Fruit fly (Drosophila melanogaster) whole organism, embryonic: ENCODE measurements around the gene CG15725.
A peak's percentile ranks its signal among the peaks of the same experiment; 100 is the strongest.

Source experiments
- CG10209 ChIP-seq: fragments of 200-800 bp; sonication (Bioruptor generic); optimal IDR thresholded peaks from 3 replicates; lab custom pipeline; 2017; ENCODE audit warnings: missing biosample characterization, mild to moderate bottlenecking, missing genetic modification characterization, missing genetic modification reagents
- CG10462 ChIP-seq: fragments of 200-800 bp; sonication (Bioruptor generic); optimal IDR thresholded peaks from 2 replicates; lab custom pipeline; 2016; ENCODE audit warnings: missing biosample characterization, missing genetic modification characterization
- CG11247 ChIP-seq: fragments of 200-800 bp; sonication (Bioruptor generic); IDR thresholded peaks from 2 replicates; pipeline ENCODE4 v1.3.6; 2022; ENCODE audit warnings: missing biosample characterization, missing genetic modification characterization
- CG15514 ChIP-seq: fragments of 200-800 bp; sonication (Bioruptor generic); optimal IDR thresholded peaks from 3 replicates; lab custom pipeline; 2017; ENCODE audit warnings: missing biosample characterization, missing genetic modification characterization, mild to moderate bottlenecking, moderate library complexity, missing genetic modification reagents
- CG17829 ChIP-seq: fragments of 200-800 bp; optimal IDR thresholded peaks from 2 replicates; lab custom pipeline; 2019; ENCODE audit warnings: missing biosample characterization, mild to moderate bottlenecking, missing genetic modification characterization, moderate library complexity
- CG2199 ChIP-seq: fragments of 200-800 bp; sonication (Bioruptor generic); IDR thresholded peaks from 3 replicates; pipeline ENCODE4 v1.3.6; 2022; ENCODE audit warnings: missing biosample characterization, missing genetic modification characterization
- CG2889 ChIP-seq: fragments of 200-800 bp; sonication (Bioruptor generic); IDR thresholded peaks from 3 replicates; pipeline ENCODE4 v1.3.6; 2022; ENCODE audit warnings: missing biosample characterization, missing genetic modification characterization
- CG30020 ChIP-seq: fragments of 200-800 bp; optimal IDR thresholded peaks from 2 replicates; lab custom pipeline; 2019; ENCODE audit warnings: missing biosample characterization, mild to moderate bottlenecking, missing genetic modification characterization, moderate library complexity
- CG31224 ChIP-seq: fragments of 200-800 bp; sonication (Bioruptor generic); IDR thresholded peaks from 2 replicates; pipeline ENCODE4 v1.3.6; 2022; ENCODE audit warnings: missing biosample characterization, missing genetic modification characterization
- CG34224 ChIP-seq: fragments of 200-800 bp; sonication (Bioruptor generic); IDR thresholded peaks from 3 replicates; pipeline ENCODE4 v1.3.6; 2022; ENCODE audit warnings: missing biosample characterization, missing genetic modification characterization; ENCODE audit not compliant: partially characterized antibody
- CG3995 ChIP-seq: fragments of 200-800 bp; sonication (Bioruptor generic); optimal IDR thresholded peaks from 3 replicates; lab custom pipeline; 2016; ENCODE audit warnings: missing biosample characterization, missing genetic modification characterization
- CG6654 ChIP-seq: fragments of 200-800 bp; sonication (Bioruptor generic); optimal IDR thresholded peaks from 2 replicates; lab custom pipeline; 2017; ENCODE audit warnings: missing biosample characterization, mild to moderate bottlenecking, missing genetic modification characterization
- CG6765 ChIP-seq: fragments of 200-800 bp; sonication (Bioruptor generic); optimal IDR thresholded peaks from 3 replicates; lab custom pipeline; 2017; ENCODE audit warnings: missing biosample characterization, mild to moderate bottlenecking, missing genetic modification characterization
- CG7839 ChIP-seq: fragments of 200-800 bp; sonication (Bioruptor generic); optimal IDR thresholded peaks from 3 replicates; lab custom pipeline; 2018; ENCODE audit warnings: missing biosample characterization, mild to moderate bottlenecking, missing genetic modification characterization, moderate library complexity
- CG8281 ChIP-seq: fragments of 200-800 bp; sonication (Bioruptor generic); optimal IDR thresholded peaks from 2 replicates; lab custom pipeline; 2018; ENCODE audit warnings: missing biosample characterization, mild to moderate bottlenecking, missing genetic modification characterization, moderate library complexity
- CG8359 ChIP-seq: fragments of 200-800 bp; sonication (Bioruptor generic); optimal IDR thresholded peaks from 2 replicates; lab custom pipeline; 2017; ENCODE audit warnings: missing biosample characterization, mild to moderate bottlenecking, missing genetic modification characterization, borderline replicate concordance
- CG9876 ChIP-seq: fragments of 200-800 bp; sonication (Bioruptor generic); optimal IDR thresholded peaks from 2 replicates; lab custom pipeline; 2016; ENCODE audit warnings: missing biosample characterization, missing genetic modification characterization
- CHES-1-like ChIP-seq: fragments of 200-800 bp; sonication (Bioruptor generic); optimal IDR thresholded peaks from 2 replicates; lab custom pipeline; 2016; ENCODE audit warnings: missing biosample characterization, missing genetic modification characterization
- Dad ChIP-seq: fragments of 200-800 bp; sonication (Bioruptor generic); optimal IDR thresholded peaks from 3 replicates; lab custom pipeline; 2016; ENCODE audit warnings: missing biosample characterization, missing genetic modification characterization
- Eip74EF ChIP-seq, 2 experiments: fragments of 200-800 bp in 1 of 2; fragments of >200 bp in 1 of 2; sonication (Bioruptor generic) in 1 of 2; optimal IDR thresholded peaks; 2 replicates each; lab custom pipeline; 2017 to 2019; ENCODE audit warnings: missing biosample characterization in 2 of 2, missing genetic modification characterization in 2 of 2, mild to moderate bottlenecking in 1 of 2, moderate library complexity in 1 of 2
- Fer3 ChIP-seq: fragments of 200-800 bp; sonication (Bioruptor generic); optimal IDR thresholded peaks from 2 replicates; lab custom pipeline; 2018; ENCODE audit warnings: missing biosample characterization, mild to moderate bottlenecking, missing genetic modification characterization, moderate library complexity
- H15 ChIP-seq: fragments of 200-800 bp; sonication (Bioruptor generic); IDR thresholded peaks from 3 replicates; pipeline ENCODE4 v1.3.6; 2022; ENCODE audit warnings: missing biosample characterization, missing genetic modification characterization
- H2.0 ChIP-seq: fragments of 200-800 bp; sonication (Bioruptor generic); IDR thresholded peaks from 2 replicates; pipeline ENCODE4 v1.3.6; 2022; ENCODE audit warnings: missing biosample characterization, missing genetic modification characterization
- HHEX ChIP-seq: fragments of 200-800 bp; sonication (Bioruptor generic); optimal IDR thresholded peaks from 3 replicates; lab custom pipeline; 2017; ENCODE audit warnings: missing biosample characterization, mild to moderate bottlenecking, missing genetic modification characterization, missing genetic modification reagents
- HLH54F ChIP-seq: fragments of 200-800 bp; sonication (Bioruptor generic); optimal IDR thresholded peaks from 3 replicates; lab custom pipeline; 2016; ENCODE audit warnings: missing biosample characterization, missing genetic modification characterization
- NFAT ChIP-seq: fragments of 200-800 bp; sonication (Bioruptor generic); IDR thresholded peaks from 2 replicates; pipeline ENCODE4 v1.3.6; 2022; ENCODE audit warnings: missing biosample characterization, missing genetic modification characterization
- Ravus ChIP-seq: fragments of 200-800 bp; sonication (Bioruptor generic); IDR thresholded peaks from 2 replicates; pipeline ENCODE4 v1.3.6; 2022; ENCODE audit warnings: missing biosample characterization, missing genetic modification characterization
- YL-1 ChIP-seq: fragments of 200-800 bp; sonication (Bioruptor generic); optimal IDR thresholded peaks from 3 replicates; lab custom pipeline; 2017; ENCODE audit warnings: missing biosample characterization, mild to moderate bottlenecking, missing genetic modification characterization
- ap ChIP-seq: fragments of 200-800 bp; sonication (Bioruptor generic); IDR thresholded peaks from 2 replicates; pipeline ENCODE4 v1.3.6; 2022; ENCODE audit warnings: missing biosample characterization, missing genetic modification characterization
- ato ChIP-seq: fragments of 200-800 bp; sonication (Bioruptor generic); IDR thresholded peaks from 2 replicates; pipeline ENCODE4 v1.3.6; 2022; ENCODE audit warnings: missing biosample characterization, missing genetic modification characterization; ENCODE audit not compliant: partially characterized antibody
- cato ChIP-seq: fragments of 200-800 bp; sonication (Bioruptor generic); optimal IDR thresholded peaks from 2 replicates; lab custom pipeline; 2016; ENCODE audit warnings: missing biosample characterization, missing genetic modification characterization, borderline replicate concordance
- cwo ChIP-seq: fragments of 200-800 bp; sonication (Bioruptor generic); optimal IDR thresholded peaks from 3 replicates; lab custom pipeline; 2017; ENCODE audit warnings: missing biosample characterization, missing genetic modification characterization, mild to moderate bottlenecking, moderate library complexity, missing genetic modification reagents
- dati ChIP-seq: fragments of 200-800 bp; sonication (Bioruptor generic); IDR thresholded peaks from 2 replicates; pipeline ENCODE4 v1.3.6; 2022; ENCODE audit warnings: missing biosample characterization, missing genetic modification characterization
- ewg ChIP-seq: fragments of 200-800 bp; sonication (Bioruptor generic); optimal IDR thresholded peaks from 3 replicates; lab custom pipeline; 2017; ENCODE audit warnings: mild to moderate bottlenecking, missing biosample characterization, missing genetic modification reagents, missing genetic modification characterization
- gcm2 ChIP-seq: fragments of 200-800 bp; sonication (Bioruptor generic); optimal IDR thresholded peaks from 2 replicates; lab custom pipeline; 2016; ENCODE audit warnings: missing biosample characterization, missing genetic modification characterization
- grau ChIP-seq: fragments of 200-800 bp; optimal IDR thresholded peaks from 3 replicates; lab custom pipeline; 2019; ENCODE audit warnings: missing biosample characterization, mild to moderate bottlenecking, missing genetic modification characterization, moderate library complexity
- gro ChIP-seq: fragments of 200-800 bp; sonication (Bioruptor generic); optimal IDR thresholded peaks from 2 replicates; lab custom pipeline; 2016; ENCODE audit warnings: missing biosample characterization, missing genetic modification characterization
- kni ChIP-seq: fragments of 200-800 bp; sonication (Bioruptor generic); optimal IDR thresholded peaks from 3 replicates; lab custom pipeline; 2017; ENCODE audit warnings: mild to moderate bottlenecking, missing biosample characterization, missing genetic modification reagents, missing genetic modification characterization
- knrl ChIP-seq: fragments of 200-800 bp; sonication (Bioruptor generic); IDR thresholded peaks from 3 replicates; pipeline ENCODE4 v1.3.6; 2022; ENCODE audit warnings: missing biosample characterization, missing genetic modification characterization; ENCODE audit not compliant: partially characterized antibody
- lmd ChIP-seq: fragments of 200-800 bp; sonication (Bioruptor generic); IDR thresholded peaks from 2 replicates; pipeline ENCODE4 v1.3.6; 2022; ENCODE audit warnings: missing biosample characterization, missing genetic modification characterization
- nerfin-1 ChIP-seq: fragments of 200-800 bp; sonication (Bioruptor generic); optimal IDR thresholded peaks from 3 replicates; lab custom pipeline; 2019; ENCODE audit warnings: missing biosample characterization, mild to moderate bottlenecking, missing genetic modification characterization, moderate library complexity
- p53 ChIP-seq: fragments of 200-800 bp; sonication (Bioruptor generic); optimal IDR thresholded peaks from 2 replicates; lab custom pipeline; 2016; ENCODE audit warnings: missing biosample characterization, missing genetic modification characterization
- pzg ChIP-seq: fragments of 200-800 bp; sonication (Bioruptor generic); optimal IDR thresholded peaks from 3 replicates; lab custom pipeline; 2018; ENCODE audit warnings: missing biosample characterization, mild to moderate bottlenecking, missing genetic modification characterization, moderate library complexity
- rib ChIP-seq: fragments of 200-800 bp; sonication (Bioruptor generic); IDR thresholded peaks from 2 replicates; pipeline ENCODE4 v1.3.6; 2022; ENCODE audit warnings: missing biosample characterization, missing genetic modification characterization
- ro ChIP-seq: fragments of 200-800 bp; sonication (Bioruptor generic); IDR thresholded peaks from 2 replicates; pipeline ENCODE4 v1.3.6; 2022; ENCODE audit warnings: missing biosample characterization, missing genetic modification characterization
- sob ChIP-seq: fragments of 200-800 bp; sonication (Bioruptor generic); IDR thresholded peaks from 2 replicates; pipeline ENCODE4 v1.3.6; 2022; ENCODE audit warnings: missing biosample characterization, missing genetic modification characterization
- ssp ChIP-seq: fragments of 200-800 bp; sonication (Bioruptor generic); IDR thresholded peaks from 2 replicates; pipeline ENCODE4 v1.3.6; 2022; ENCODE audit warnings: missing biosample characterization, missing genetic modification characterization
- yki ChIP-seq: fragments of >200 bp; optimal IDR thresholded peaks from 3 replicates; lab custom pipeline; 2018
- zen ChIP-seq: fragments of 200-800 bp; sonication (Bioruptor generic); optimal IDR thresholded peaks from 3 replicates; lab custom pipeline; 2018; ENCODE audit warnings: missing biosample characterization, mild to moderate bottlenecking, missing genetic modification characterization, moderate library complexity

The CG15725 gene

dm6 chrX:12737735-12738390 lies 32.2 kb downstream of the CG15725 start (continued):
- no peak for TF ChIP-seq CG9876 (GFP tag; lab: Kevin White, UChicago)
- peak; percentile 52; the same call in 1 of the 2 replicates for TF ChIP-seq lmd (GFP tag; lab: Robert Waterston, UW)
- peak; percentile 60 for TF ChIP-seq Fer3 (tag; lab: Kevin White, UChicago)
- no peak for TF ChIP-seq NFAT (GFP tag; lab: Robert Waterston, UW)
- peak; percentile 30; the same call in 1 of the 2 replicates for TF ChIP-seq ap (GFP tag; lab: Robert Waterston, UW)
- no peak for TF ChIP-seq HLH54F
- TF ChIP-seq CG31224 (GFP tag; lab: Robert Waterston, UW): peak; percentile 22; the same call in 1 of the 2 replicates
- peak; percentile 29 for TF ChIP-seq zen
- TF ChIP-seq ato (GFP tag; lab: Robert Waterston, UW): no peak
- peak; percentile 81 for TF ChIP-seq CG6765 (GFP tag; lab: Kevin White, UChicago)
- no peak for TF ChIP-seq ssp (GFP tag; lab: Robert Waterston, UW)
- peak; percentile 81 for TF ChIP-seq grau (tag; lab: Kevin White, UChicago)
- peak; percentile 50 for TF ChIP-seq HHEX (GFP tag; lab: Kevin White, UChicago)
- peak; percentile 10 for TF ChIP-seq cato
- TF ChIP-seq CG2889 (GFP tag; lab: Robert Waterston, UW): no peak
- peak; percentile 62 for TF ChIP-seq cwo
- peak; percentile 54 for TF ChIP-seq CG8281 (tag; lab: Kevin White, UChicago)
- TF ChIP-seq rib: no peak
- peak; percentile 1 for TF ChIP-seq YL-1 (GFP tag; lab: Kevin White, UChicago)
- peak; percentile 47 for TF ChIP-seq CG30020 (tag; lab: Kevin White, UChicago)
- TF ChIP-seq nerfin-1: peak; percentile 62
- TF ChIP-seq kni: no peak
- TF ChIP-seq CG7839 (tag; lab: Kevin White, UChicago): peak; percentile 90
- no peak for TF ChIP-seq gcm2 (GFP tag; lab: Kevin White, UChicago)
- TF ChIP-seq CHES-1-like: no peak
- no peak for TF ChIP-seq H15 (GFP tag; lab: Robert Waterston, UW)
- TF ChIP-seq sob: no peak
- TF ChIP-seq CG8359 (GFP tag; lab: Kevin White, UChicago): peak; percentile 38
- no peak for TF ChIP-seq yki (lab: Kevin White, UChicago)
- TF ChIP-seq ro: no peak
- TF ChIP-seq CG34224 (GFP tag; lab: Robert Waterston, UW): no peak
- no peak for TF ChIP-seq knrl (GFP tag; lab: Robert Waterston, UW)
- TF ChIP-seq CG17829 (tag; lab: Kevin White, UChicago): peak; percentile 76
- no peak for TF ChIP-seq Dad (GFP tag; lab: Kevin White, UChicago)
- no peak for TF ChIP-seq CG2199 (GFP tag; lab: Robert Waterston, UW)
- TF ChIP-seq CG11247 (GFP tag; lab: Robert Waterston, UW): no peak
- no peak for TF ChIP-seq p53 (GFP tag; lab: Kevin White, UChicago)
- TF ChIP-seq H2.0: no peak
- peak; percentile 62 for TF ChIP-seq ewg (GFP tag; lab: Kevin White, UChicago)
- no peak for TF ChIP-seq dati
- no peak for TF ChIP-seq Ravus (GFP tag; lab: Robert Waterston, UW)
- TF ChIP-seq gro (GFP tag; lab: Kevin White, UChicago): no peak
- TF ChIP-seq CG10209 (GFP tag; lab: Kevin White, UChicago): peak; percentile 73
- TF ChIP-seq CG10462 (GFP tag; lab: Kevin White, UChicago): peak; percentile 20
- TF ChIP-seq Eip74EF (GFP tag; optimal IDR thresholded peaks at IDR 0.05; lab: Kevin White, UChicago): peak in 1 of 2 experiments; percentile 79
- peak; percentile 36 for TF ChIP-seq CG15514
- TF ChIP-seq pzg (GFP tag; lab: Kevin White, UChicago): no peak
- peak; percentile 71 for TF ChIP-seq CG6654
- TF ChIP-seq CG3995 (GFP tag; lab: Kevin White, UChicago): no peak
